Fruit fly (Drosophila melanogaster) whole organism, wandering third instar larva: ENCODE measurements around the gene CG14391.

ENCODE experiments used
- Hnf4 ChIP-seq: fragments of 200-800 bp; sonication (Bioruptor generic); optimal IDR thresholded peaks from 2 replicates; lab custom pipeline; 2016; ENCODE audit warnings: missing biosample characterization, mild to moderate bottlenecking, missing genetic modification characterization
- Jra ChIP-seq: sonication (Bioruptor generic); optimal IDR thresholded peaks from 2 replicates; lab custom pipeline; 2016; ENCODE audit warnings: missing biosample characterization, missing genetic modification characterization
- Vsx2 ChIP-seq: fragments of 200-300, 225-300 bp; sonication (Bioruptor generic); optimal IDR thresholded peaks from 2 replicates; lab custom pipeline; 2018; ENCODE audit warnings: missing biosample characterization, missing genetic modification characterization; ENCODE audit not compliant: partially characterized antibody
- dl ChIP-seq, 2 experiments: fragments of 175-275, 200-275 bp in 1 of 2; fragments of 200-275 bp in 1 of 2; sonication (Bioruptor generic); optimal IDR thresholded peaks; lab custom pipeline; 2018; ENCODE audit warnings: mild to moderate bottlenecking in 2 of 2, missing biosample characterization in 2 of 2, missing genetic modification characterization in 2 of 2, moderate library complexity in 2 of 2; ENCODE audit not compliant: partially characterized antibody in 2 of 2, insufficient read depth in 1 of 2
- pan ChIP-seq: fragments of >200 bp; optimal IDR thresholded peaks from 2 replicates; lab custom pipeline; 2017
- psq ChIP-seq: fragments of 200-800 bp; sonication (Bioruptor generic); optimal IDR thresholded peaks from 3 replicates; lab custom pipeline; 2017; ENCODE audit warnings: missing biosample characterization, mild to moderate bottlenecking, missing genetic modification characterization, moderate library complexity

dm6 chr3R:12685290-12685689, 9.4 kb downstream of the CG14391 start:
- TF ChIP-seq Vsx2 (no peak), pan (lab: Kevin White, UChicago) (no peak), Jra (GFP tag; lab: Kevin White, UChicago) (no peak), psq (no peak), dl (GFP tag; optimal IDR thresholded peaks at IDR 0.05; lab: Kevin White, UChicago; ENCODE audit: insufficient read depth in 1 of 2, partially characterized antibody in 2 of 2) (no peak), Hnf4 (GFP tag; lab: Kevin White, UChicago) (no peak)
